Worm (Caenorhabditis elegans) whole organism, L2 larva: ENCODE results near the gene Y43E12A.2.

Experiments
- F13H6.1 ChIP-seq: sonication (generic microtip); optimal IDR thresholded peaks from 2 replicates; lab custom pipeline; 2016; ENCODE audit warnings: missing genetic modification characterization, missing compliant biosample characterization
- R02D3.7 ChIP-seq: fragments of 150-350 bp; optimal IDR thresholded peaks from 2 replicates; lab custom pipeline; 2014; ENCODE audit warnings: missing biosample characterization, missing genetic modification characterization
- ZK546.5 ChIP-seq: sonication (generic microtip); optimal IDR thresholded peaks from 2 replicates; lab custom pipeline; 2017; ENCODE audit warnings: missing biosample characterization, missing genetic modification characterization
- alr-1 ChIP-seq: fragments of 150-350 bp; optimal IDR thresholded peaks from 2 replicates; lab custom pipeline; 2014; ENCODE audit warnings: missing biosample characterization, missing genetic modification characterization
- ama-1 ChIP-seq: fragments of 150-350 bp; optimal IDR thresholded peaks from 2 replicates; lab custom pipeline; 2018; ENCODE audit warnings: inconsistent platforms
- gmeb-1 ChIP-seq: fragments of 150-350 bp; optimal IDR thresholded peaks from 2 replicates; lab custom pipeline; 2014; ENCODE audit warnings: missing biosample characterization, missing genetic modification characterization
- lin-11 ChIP-seq: fragments of 150-350 bp; sonication (generic microtip); optimal IDR thresholded peaks from 2 replicates; lab custom pipeline; 2014; ENCODE audit warnings: missing biosample characterization, missing genetic modification characterization, inconsistent platforms, mixed read lengths
- mab-5 ChIP-seq: fragments of 150-350 bp; optimal IDR thresholded peaks from 2 replicates; lab custom pipeline; 2014; ENCODE audit warnings: missing biosample characterization, missing genetic modification characterization
- mbf-1 ChIP-seq: sonication (generic microtip); optimal IDR thresholded peaks from 2 replicates; lab custom pipeline; 2017; ENCODE audit warnings: missing biosample characterization, missing genetic modification characterization
- mdl-1 ChIP-seq, 2 experiments: fragments of 150-350 bp in 1 of 2; sonication (generic microtip) in 1 of 2; optimal IDR thresholded peaks; 2 replicates each; lab custom pipeline; 2017; ENCODE audit warnings: missing biosample characterization in 2 of 2, missing genetic modification characterization in 2 of 2
- nhr-12 ChIP-seq: fragments of 150-350 bp; optimal IDR thresholded peaks from 2 replicates; lab custom pipeline; 2014; ENCODE audit warnings: missing biosample characterization, missing genetic modification characterization
- nhr-23 ChIP-seq: fragments of 150-350 bp; optimal IDR thresholded peaks from 2 replicates; lab custom pipeline; 2014; ENCODE audit warnings: missing biosample characterization, missing genetic modification reagents, missing genetic modification characterization
- skn-1 ChIP-seq: sonication (generic microtip); optimal IDR thresholded peaks from 2 replicates; lab custom pipeline; 2017; ENCODE audit warnings: missing biosample characterization, missing genetic modification characterization
- sma-9 ChIP-seq, 2 experiments: fragments of 150-350 bp in 1 of 2; sonication (generic microtip) in 1 of 2; optimal IDR thresholded peaks; 2 replicates each; lab custom pipeline; 2014 to 2016; ENCODE audit warnings: missing genetic modification characterization in 2 of 2, mild to moderate bottlenecking in 1 of 2, missing biosample characterization in 1 of 2, missing compliant biosample characterization in 1 of 2, missing genetic modification reagents in 1 of 2, moderate library complexity in 1 of 2
- zag-1 ChIP-seq: fragments of 150-350 bp; optimal IDR thresholded peaks from 2 replicates; lab custom pipeline; 2014; ENCODE audit warnings: missing biosample characterization, missing genetic modification characterization
- ztf-4 ChIP-seq: fragments of 150-350 bp; optimal IDR thresholded peaks from 2 replicates; lab custom pipeline; 2014; ENCODE audit warnings: missing biosample characterization, missing genetic modification characterization

Gene Y43E12A.2

ce11 chrIV:11032288-11032687 lies 50.4 kb downstream of the Y43E12A.2 start, which contains the start of gene hrg-6:
hrg-6 (plus strand) TSS chrIV:11032588.
- TF ChIP-seq nhr-23 (tag; lab: Kevin White, UChicago), result no peak
- no peak for TF ChIP-seq mab-5 (tag; lab: Kevin White, UChicago)
- no peak for TF ChIP-seq ama-1 (lab: Kevin White, UChicago)
- TF ChIP-seq lin-11, result no peak
- TF ChIP-seq zag-1, result no peak
- TF ChIP-seq F13H6.1, result no peak
- TF ChIP-seq skn-1 (tag; lab: Kevin White, UChicago), result no peak
- TF ChIP-seq mdl-1 (tag; optimal IDR thresholded peaks at IDR 0.05; lab: Kevin White, UChicago), result no peak
- TF ChIP-seq ZK546.5 (tag; lab: Kevin White, UChicago), result no peak
- no peak for TF ChIP-seq sma-9 (GFP tag; optimal IDR thresholded peaks at IDR 0.05; lab: Kevin White, UChicago)
- no peak for TF ChIP-seq sma-9 (tag; optimal IDR thresholded peaks at IDR 0.05; lab: Kevin White, UChicago)
- TF ChIP-seq gmeb-1 (tag; lab: Kevin White, UChicago), result no peak
- TF ChIP-seq nhr-12 (tag; lab: Kevin White, UChicago), result no peak
- no peak for TF ChIP-seq mbf-1 (tag; lab: Kevin White, UChicago)
- no peak for TF ChIP-seq alr-1 (tag; lab: Kevin White, UChicago)
- TF ChIP-seq R02D3.7 (tag; lab: Kevin White, UChicago), result no peak
- TF ChIP-seq ztf-4 (tag; lab: Kevin White, UChicago), result no peak
